Worm (Caenorhabditis elegans): ENCODE data around the gene ssq-2.
A peak's percentile ranks its signal among the peaks of the same experiment; 100 is the strongest.

ssq-2 gene

DNA sequence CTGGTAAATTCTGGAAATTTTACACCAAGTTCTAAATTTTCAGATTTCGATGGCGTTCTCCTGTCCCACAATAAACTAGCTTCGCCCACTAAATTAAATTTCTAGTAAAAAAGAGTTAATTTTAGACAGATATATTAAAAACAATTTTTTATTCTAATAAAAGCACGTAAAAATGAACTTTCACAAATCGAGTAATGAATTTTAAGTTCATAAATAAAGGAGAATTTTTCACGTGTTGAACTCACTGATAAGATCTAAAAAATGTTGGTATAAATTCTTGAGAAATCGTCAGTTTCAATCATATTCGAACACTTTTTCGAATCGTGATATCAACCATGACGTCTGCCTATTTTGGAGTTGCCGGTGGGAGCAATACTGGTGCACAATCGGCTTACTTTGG, at the start of gene ssq-2:
TSS of gene ssq-2 (plus strand) at position 301 of the 400 bp plus-strand sequence.
- no peak for TF ChIP-seq B0310.2 (tag; optimal IDR thresholded peaks at IDR 0.05)
- no peak for TF ChIP-seq ets-7 (tag; optimal IDR thresholded peaks at IDR 0.05)
- no peak for TF ChIP-seq pes-1 (GFP tag; IDR thresholded peaks at IDR 0.05)
- no peak for TF ChIP-seq hmg-4 (GFP tag; optimal IDR thresholded peaks at IDR 0.05)
- no peak for TF ChIP-seq aly-1 (tag; optimal IDR thresholded peaks at IDR 0.05)
- TF ChIP-seq ceh-13 (GFP tag; optimal IDR thresholded peaks at IDR 0.05): no peak
- TF ChIP-seq sea-1 (GFP tag; conservative IDR thresholded peaks at IDR 0.05): no peak
- TF ChIP-seq tra-4 (tag; optimal IDR thresholded peaks at IDR 0.05): no peak

DNA sequence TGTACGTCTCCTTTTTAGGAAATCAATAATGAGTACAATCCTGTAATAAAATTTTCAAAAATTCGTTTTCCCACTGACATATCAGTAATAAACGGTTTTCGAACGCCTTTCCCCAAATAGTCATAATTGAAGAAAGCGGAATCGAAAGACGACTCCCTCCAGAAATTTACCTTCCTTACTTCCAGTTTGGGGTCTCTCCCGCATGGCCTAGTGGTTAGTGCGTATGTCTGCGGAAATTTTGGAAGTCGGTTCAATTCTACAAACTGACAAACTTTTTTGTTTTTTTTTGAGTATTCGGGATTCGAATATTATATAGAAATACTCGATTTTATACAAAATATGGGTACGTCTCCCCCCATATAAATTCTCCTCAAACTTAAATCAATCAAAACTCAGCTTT, 46.2 kb upstream of the ssq-2 start:
- TF ChIP-seq flt-1 (GFP tag; IDR thresholded peaks at IDR 0.05): peak; percentile 77

DNA sequence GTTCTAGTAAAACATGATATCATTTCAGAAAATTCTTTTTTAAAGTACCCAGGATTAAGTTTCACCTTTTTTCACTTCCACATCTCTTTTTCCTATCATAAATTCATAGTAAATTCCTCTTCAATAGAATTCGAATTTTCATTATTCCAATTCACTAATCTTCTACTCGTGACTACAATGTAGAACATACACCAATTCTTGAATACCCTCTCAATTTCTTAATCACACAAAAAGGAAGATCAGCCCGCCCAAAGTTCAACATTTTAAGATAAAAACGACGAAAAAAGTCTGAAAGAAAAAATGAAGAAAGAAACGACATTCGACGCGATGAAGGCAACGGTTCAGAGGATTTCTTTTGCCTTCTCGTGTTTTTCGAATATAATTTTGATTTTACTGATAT, 42.1 kb upstream of the ssq-2 start, which contains the start of gene str-163:
TSS of gene str-163 (plus strand) at position 301 of the 400 bp plus-strand sequence.
- TF ChIP-seq ets-7 (tag; optimal IDR thresholded peaks at IDR 0.05) (no peak), flt-1 (GFP tag; IDR thresholded peaks at IDR 0.05) (no peak), hnd-1 (tag; optimal IDR thresholded peaks at IDR 0.05) (no peak), ama-1 (optimal IDR thresholded peaks at IDR 0.05) (no peak), sea-1 (GFP tag; conservative IDR thresholded peaks at IDR 0.05) (no peak), hmbx-1 (tag; optimal IDR thresholded peaks at IDR 0.05) (no peak), ceh-36 (tag; optimal IDR thresholded peaks at IDR 0.05) (no peak), ceh-13 (GFP tag; optimal IDR thresholded peaks at IDR 0.05) (no peak), tbx-37 (GFP tag; conservative IDR thresholded peaks at IDR 0.05) (no peak), tra-4 (tag; optimal IDR thresholded peaks at IDR 0.05) (no peak), hmg-4 (GFP tag; optimal IDR thresholded peaks at IDR 0.05) (no peak), pes-1 (GFP tag; IDR thresholded peaks at IDR 0.05) (no peak), tbx-11 (GFP tag; IDR thresholded peaks at IDR 0.05) (no peak), scrt-1 (GFP tag; IDR thresholded peaks at IDR 0.05) (no peak), aly-1 (tag; optimal IDR thresholded peaks at IDR 0.05) (no peak), F13C5.2 (tag; optimal IDR thresholded peaks at IDR 0.05) (no peak)

DNA sequence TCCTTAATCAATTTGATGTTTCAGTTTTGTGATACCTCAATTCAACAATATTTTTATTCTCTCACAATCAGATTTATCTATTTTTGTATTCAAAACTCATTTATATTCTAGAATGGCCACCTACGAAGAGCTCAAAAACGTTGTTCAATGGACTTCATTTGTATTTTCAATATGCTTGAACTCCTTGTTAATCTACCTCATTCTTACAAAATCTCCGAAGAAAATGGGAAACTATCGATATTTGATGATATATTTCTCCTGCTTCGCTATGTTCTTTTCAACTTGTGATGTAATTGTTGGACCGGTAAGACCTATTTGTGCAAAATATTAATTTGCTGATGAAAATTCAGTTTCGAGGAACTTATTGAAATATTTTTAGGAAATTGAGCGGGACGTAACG, 35.3 kb upstream of the ssq-2 start, which contains the start of gene str-164:
TSS of gene str-164 (plus strand) at position 113 of the 400 bp plus-strand sequence.
- TF ChIP-seq ceh-13 (GFP tag; optimal IDR thresholded peaks at IDR 0.05): no peak
- no peak for TF ChIP-seq flt-1 (GFP tag; IDR thresholded peaks at IDR 0.05)
- TF ChIP-seq ama-1 (optimal IDR thresholded peaks at IDR 0.05): no peak
- no peak for TF ChIP-seq F13C5.2 (tag; optimal IDR thresholded peaks at IDR 0.05)
- TF ChIP-seq hmbx-1 (tag; optimal IDR thresholded peaks at IDR 0.05): no peak
- no peak for TF ChIP-seq tbx-37 (GFP tag; conservative IDR thresholded peaks at IDR 0.05)
- TF ChIP-seq ets-7 (tag; optimal IDR thresholded peaks at IDR 0.05): no peak
- no peak for TF ChIP-seq scrt-1 (GFP tag; IDR thresholded peaks at IDR 0.05)
- no peak for TF ChIP-seq sea-1 (GFP tag; conservative IDR thresholded peaks at IDR 0.05)
- TF ChIP-seq pes-1 (GFP tag; IDR thresholded peaks at IDR 0.05): no peak
- TF ChIP-seq tbx-11 (GFP tag; IDR thresholded peaks at IDR 0.05): no peak
- TF ChIP-seq hmg-4 (GFP tag; optimal IDR thresholded peaks at IDR 0.05): no peak
- no peak for TF ChIP-seq aly-1 (tag; optimal IDR thresholded peaks at IDR 0.05)
- TF ChIP-seq ceh-36 (tag; optimal IDR thresholded peaks at IDR 0.05): no peak

DNA sequence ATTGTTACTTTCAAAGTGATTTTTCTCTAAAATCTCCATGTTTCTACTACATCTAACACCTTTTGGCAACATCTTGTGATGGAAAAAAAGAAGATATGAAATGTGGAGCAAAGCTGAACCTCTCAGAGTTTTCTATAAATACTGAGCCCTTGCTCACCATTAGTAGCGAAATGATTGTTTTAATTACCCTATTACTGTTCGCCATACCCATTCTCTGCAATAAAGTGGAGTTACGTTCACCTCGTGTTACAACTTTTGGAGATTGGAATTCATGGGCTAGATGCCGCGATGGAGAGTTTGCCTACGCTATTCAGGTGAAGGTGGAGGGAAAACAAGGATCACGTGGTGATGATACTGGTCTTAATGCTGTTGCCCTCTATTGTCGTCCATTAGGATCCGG, 32.1 kb upstream of the ssq-2 start, which contains the start of gene txt-3:
TSS of gene txt-3 (plus strand) at position 125 of the 400 bp plus-strand sequence.
- TF ChIP-seq sea-1 (GFP tag; conservative IDR thresholded peaks at IDR 0.05) (no peak), B0310.2 (tag; optimal IDR thresholded peaks at IDR 0.05) (no peak), tbx-11 (GFP tag; IDR thresholded peaks at IDR 0.05) (no peak), ceh-36 (tag; optimal IDR thresholded peaks at IDR 0.05) (no peak), hnd-1 (tag; optimal IDR thresholded peaks at IDR 0.05) (no peak), scrt-1 (GFP tag; IDR thresholded peaks at IDR 0.05) (no peak), tbx-37 (GFP tag; conservative IDR thresholded peaks at IDR 0.05) (no peak), hmg-4 (GFP tag; optimal IDR thresholded peaks at IDR 0.05) (no peak), tra-4 (tag; optimal IDR thresholded peaks at IDR 0.05) (no peak), ets-7 (tag; optimal IDR thresholded peaks at IDR 0.05) (no peak), flt-1 (GFP tag; IDR thresholded peaks at IDR 0.05) (no peak)

DNA sequence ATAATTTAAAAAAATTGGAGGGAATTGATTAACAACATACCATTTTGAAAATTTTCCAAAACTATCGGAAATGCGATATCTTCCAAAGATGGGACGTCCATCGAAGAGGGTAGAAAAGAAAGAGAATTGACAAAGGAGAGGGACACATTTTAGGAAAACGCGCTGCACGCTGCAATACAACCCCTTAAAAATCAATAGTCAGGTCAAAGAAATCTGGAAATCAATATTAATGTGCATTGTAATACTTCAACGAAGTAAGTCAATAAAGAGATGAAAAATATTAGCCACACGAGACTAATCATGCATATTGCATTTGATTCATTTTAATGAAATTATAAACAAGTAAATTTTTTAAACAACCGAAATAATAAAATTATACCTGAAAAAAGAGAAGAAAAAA, 26.5 kb upstream of the ssq-2 start, which contains the start of gene Y9C9A.13:
TSS of gene Y9C9A.13 (minus strand) at position 101 of the 400 bp plus-strand sequence.
- TF ChIP-seq F13C5.2 (tag; optimal IDR thresholded peaks at IDR 0.05): no peak
- TF ChIP-seq tbx-11 (GFP tag; IDR thresholded peaks at IDR 0.05): no peak
- TF ChIP-seq tra-4 (tag; optimal IDR thresholded peaks at IDR 0.05): no peak
- TF ChIP-seq B0310.2 (tag; optimal IDR thresholded peaks at IDR 0.05): no peak
- no peak for TF ChIP-seq hmg-4 (GFP tag; optimal IDR thresholded peaks at IDR 0.05)
- no peak for TF ChIP-seq pes-1 (GFP tag; IDR thresholded peaks at IDR 0.05)
- TF ChIP-seq scrt-1 (GFP tag; IDR thresholded peaks at IDR 0.05): no peak
- no peak for TF ChIP-seq hmbx-1 (tag; optimal IDR thresholded peaks at IDR 0.05)
- no peak for TF ChIP-seq ceh-13 (GFP tag; optimal IDR thresholded peaks at IDR 0.05)
- TF ChIP-seq sea-1 (GFP tag; conservative IDR thresholded peaks at IDR 0.05): no peak
- TF ChIP-seq ama-1 (optimal IDR thresholded peaks at IDR 0.05): no peak
- no peak for TF ChIP-seq ceh-36 (tag; optimal IDR thresholded peaks at IDR 0.05)
- TF ChIP-seq flt-1 (GFP tag; IDR thresholded peaks at IDR 0.05): no peak

DNA sequence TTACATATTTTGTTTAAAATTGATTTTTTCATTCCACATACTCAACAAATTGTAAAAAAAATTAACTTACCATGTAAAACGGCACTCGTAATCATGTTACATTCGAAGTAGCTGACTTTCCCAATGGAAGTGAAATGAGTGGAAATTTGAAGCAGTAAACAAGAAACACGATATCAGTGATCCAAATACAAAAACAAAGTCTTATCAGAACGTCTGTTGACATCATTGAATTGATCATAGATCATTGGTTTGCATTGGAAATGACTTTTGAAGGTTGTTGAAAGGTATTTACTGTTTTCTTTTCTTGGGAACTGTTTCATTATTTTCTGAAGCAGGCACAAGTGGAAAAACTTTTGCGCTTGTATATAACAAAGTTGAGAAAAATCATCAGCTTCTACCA, 19.9 kb upstream of the ssq-2 start, which contains the start of gene Y9C9A.16:
TSS of gene Y9C9A.16 (minus strand) at position 131 of the 400 bp plus-strand sequence.
- no peak for TF ChIP-seq ceh-13 (GFP tag; optimal IDR thresholded peaks at IDR 0.05)
- no peak for TF ChIP-seq B0310.2 (tag; optimal IDR thresholded peaks at IDR 0.05)
- no peak for TF ChIP-seq ceh-36 (tag; optimal IDR thresholded peaks at IDR 0.05)
- TF ChIP-seq sea-1 (GFP tag; conservative IDR thresholded peaks at IDR 0.05): no peak
- no peak for TF ChIP-seq flt-1 (GFP tag; IDR thresholded peaks at IDR 0.05)
- no peak for TF ChIP-seq F13C5.2 (tag; optimal IDR thresholded peaks at IDR 0.05)
- no peak for TF ChIP-seq ets-7 (tag; optimal IDR thresholded peaks at IDR 0.05)
- TF ChIP-seq hmbx-1 (tag; optimal IDR thresholded peaks at IDR 0.05): no peak
- no peak for TF ChIP-seq aly-1 (tag; optimal IDR thresholded peaks at IDR 0.05)
- TF ChIP-seq tbx-11 (GFP tag; IDR thresholded peaks at IDR 0.05): no peak
- no peak for TF ChIP-seq scrt-1 (GFP tag; IDR thresholded peaks at IDR 0.05)
- TF ChIP-seq pes-1 (GFP tag; IDR thresholded peaks at IDR 0.05): no peak
- TF ChIP-seq tbx-37 (GFP tag; conservative IDR thresholded peaks at IDR 0.05): no peak
- TF ChIP-seq hnd-1 (tag; optimal IDR thresholded peaks at IDR 0.05): no peak
- no peak for TF ChIP-seq tra-4 (tag; optimal IDR thresholded peaks at IDR 0.05)
- no peak for TF ChIP-seq ama-1 (optimal IDR thresholded peaks at IDR 0.05)
- TF ChIP-seq hmg-4 (GFP tag; optimal IDR thresholded peaks at IDR 0.05): no peak
